Worm (Caenorhabditis elegans) whole organism, L4 larva: ENCODE results near the gene col-40.

Experiments used
- F37D6.2 ChIP-seq: sonication (generic microtip); optimal IDR thresholded peaks from 2 replicates; lab custom pipeline; 2016; ENCODE audit warnings: mild to moderate bottlenecking, missing genetic modification characterization, missing compliant biosample characterization
- F49E8.2 ChIP-seq: sonication (generic microtip); optimal IDR thresholded peaks from 2 replicates; lab custom pipeline; 2016; ENCODE audit warnings: missing compliant biosample characterization, mild to moderate bottlenecking, missing genetic modification characterization, borderline replicate concordance
- Y105C5A.15 ChIP-seq: fragments of 200-800 bp; sonication (Bioruptor generic); IDR thresholded peaks from 2 replicates; pipeline ENCODE4 v1.3.6; 2022; ENCODE audit warnings: missing genetic modification characterization, missing compliant biosample characterization
- aha-1 ChIP-seq: fragments of 150-350 bp; peaks from one replicate; lab custom pipeline; 2014; ENCODE audit warnings: missing biosample characterization, missing genetic modification characterization
- aly-2 ChIP-seq: sonication (generic microtip); optimal IDR thresholded peaks from 2 replicates; lab custom pipeline; 2018; ENCODE audit warnings: missing biosample characterization, missing genetic modification characterization
- ama-1 ChIP-seq: fragments of 150-350 bp; optimal IDR thresholded peaks from 2 replicates; lab custom pipeline; 2014; ENCODE audit warnings: inconsistent platforms, mixed read lengths
- arid-1 ChIP-seq: fragments of 200-800 bp; sonication (Bioruptor generic); conservative IDR thresholded peaks from 2 replicates; pipeline ENCODE4 v1.3.6; 2022; ENCODE audit warnings: missing genetic modification reagents, missing genetic modification characterization, missing compliant biosample characterization
- ceh-20 ChIP-seq: fragments of 200-800 bp; sonication (Bioruptor generic); IDR thresholded peaks from 2 replicates; pipeline ENCODE4 v1.3.6; 2022; ENCODE audit warnings: missing genetic modification reagents, missing genetic modification characterization, missing compliant biosample characterization
- ceh-32 ChIP-seq: sonication (generic microtip); optimal IDR thresholded peaks from 2 replicates; lab custom pipeline; 2016; ENCODE audit warnings: mild to moderate bottlenecking, missing genetic modification characterization, missing compliant biosample characterization; ENCODE audit not compliant: poor library complexity
- daf-16 ChIP-seq, 3 experiments: sonication (generic microtip); optimal IDR thresholded peaks; 2 replicates each; lab custom pipeline; 2016 to 2017; ENCODE audit warnings: missing genetic modification characterization in 3 of 3, missing genetic modification reagents in 3 of 3, mild to moderate bottlenecking in 2 of 3, missing compliant biosample characterization in 2 of 3, missing biosample characterization in 1 of 3, moderate library complexity in 1 of 3
- dmd-9 ChIP-seq: fragments of 200-800 bp; sonication (Bioruptor generic); IDR thresholded peaks from 2 replicates; pipeline ENCODE4 v1.3.6; 2022; ENCODE audit warnings: missing genetic modification reagents, missing genetic modification characterization, missing compliant biosample characterization
- dpl-1 ChIP-seq: fragments of 150-350 bp; optimal IDR thresholded peaks from 2 replicates; lab custom pipeline; 2014; ENCODE audit warnings: missing biosample characterization, missing genetic modification reagents, missing genetic modification characterization
- egl-43 ChIP-seq: fragments of 200-800 bp; sonication (Bioruptor generic); IDR thresholded peaks from 2 replicates; pipeline ENCODE4 v1.3.6; 2022; ENCODE audit warnings: missing genetic modification reagents, missing genetic modification characterization, missing compliant biosample characterization
- gei-8 ChIP-seq: fragments of 200-800 bp; sonication (Bioruptor generic); optimal IDR thresholded peaks from 2 replicates; lab custom pipeline; 2018; ENCODE audit warnings: mild to moderate bottlenecking, missing genetic modification characterization, missing compliant biosample characterization
- hif-1 ChIP-seq, 2 experiments: sonication (generic microtip); optimal IDR thresholded peaks; 2 replicates each; lab custom pipeline; 2016 to 2017; ENCODE audit warnings: missing compliant biosample characterization in 2 of 2, missing genetic modification characterization in 2 of 2, missing genetic modification reagents in 2 of 2, missing genotype in 2 of 2, mild to moderate bottlenecking in 1 of 2
- hlh-30 ChIP-seq: sonication (generic microtip); optimal IDR thresholded peaks from 2 replicates; lab custom pipeline; 2017; ENCODE audit warnings: antibody characterized with exemption, mild to moderate bottlenecking, missing genetic modification characterization, missing compliant biosample characterization; ENCODE audit not compliant: insufficient read depth
- jun-1 ChIP-seq: fragments of 150-350 bp; optimal IDR thresholded peaks from 2 replicates; lab custom pipeline; 2014; ENCODE audit warnings: missing biosample characterization, missing genetic modification reagents, missing genetic modification characterization
- lin-1 ChIP-seq: fragments of 200-800 bp; sonication (Bioruptor generic); IDR thresholded peaks from 2 replicates; pipeline ENCODE4 v1.3.6; 2022; ENCODE audit warnings: missing genetic modification reagents, missing genetic modification characterization, missing compliant biosample characterization
- lin-38 ChIP-seq: fragments of 200-800 bp; sonication (Bioruptor generic); IDR thresholded peaks from 2 replicates; pipeline ENCODE4 v1.3.6; 2022; ENCODE audit warnings: missing genetic modification reagents, missing genetic modification characterization, missing compliant biosample characterization
- lir-3 ChIP-seq: sonication (generic microtip); optimal IDR thresholded peaks from 2 replicates; lab custom pipeline; 2016; ENCODE audit warnings: mild to moderate bottlenecking, missing genetic modification characterization, missing compliant biosample characterization
- mdl-1 ChIP-seq, 2 experiments: fragments of 150-350 bp in 1 of 2; sonication (generic microtip) in 1 of 2; optimal IDR thresholded peaks; 2 replicates each; lab custom pipeline; 2014 to 2017; ENCODE audit warnings: missing biosample characterization in 2 of 2, missing genetic modification characterization in 2 of 2
- mdt-29 ChIP-seq: fragments of 200-800 bp; sonication (Bioruptor generic); IDR thresholded peaks from 2 replicates; pipeline ENCODE4 v1.3.6; 2022; ENCODE audit warnings: missing genetic modification reagents, missing genetic modification characterization, missing compliant biosample characterization
- mes-2 ChIP-seq: sonication (generic microtip); optimal IDR thresholded peaks from 2 replicates; lab custom pipeline; 2016; ENCODE audit warnings: missing genotype, mild to moderate bottlenecking, missing genetic modification characterization, missing compliant biosample characterization; ENCODE audit not compliant: poor library complexity, severe bottlenecking
- nhr-10 ChIP-seq: fragments of 150-350 bp; optimal IDR thresholded peaks from 2 replicates; lab custom pipeline; 2014; ENCODE audit warnings: missing biosample characterization, missing genetic modification characterization
- pqm-1 ChIP-seq: sonication (generic microtip); optimal IDR thresholded peaks from 2 replicates; lab custom pipeline; 2017; ENCODE audit warnings: missing biosample characterization, missing genetic modification characterization
- saeg-2 ChIP-seq: fragments of 200-800 bp; sonication (Bioruptor generic); IDR thresholded peaks from 2 replicates; pipeline ENCODE4 v1.3.6; 2022; ENCODE audit warnings: missing genetic modification reagents, missing genetic modification characterization, missing compliant biosample characterization
- spr-1 ChIP-seq: sonication (generic microtip); optimal IDR thresholded peaks from 2 replicates; lab custom pipeline; 2016; ENCODE audit warnings: mild to moderate bottlenecking, missing genetic modification characterization, missing compliant biosample characterization
- tra-1 ChIP-seq: fragments of 200-800 bp; sonication (Bioruptor generic); IDR thresholded peaks from 2 replicates; pipeline ENCODE4 v1.3.6; 2022; ENCODE audit warnings: missing genetic modification reagents, missing genetic modification characterization, missing compliant biosample characterization
- unc-62 ChIP-seq, 3 experiments: fragments of 150-350 bp in 1 of 3; sonication (generic microtip); optimal IDR thresholded peaks in 2 of 3; peaks in 1 of 3; 1 replicate in 1 of 3; 2 replicates in 2 of 3; lab custom pipeline; 2014 to 2017; ENCODE audit warnings: missing biosample characterization in 3 of 3, missing genetic modification characterization in 3 of 3, missing genetic modification reagents in 3 of 3, missing genotype in 1 of 3
- vab-7 ChIP-seq: fragments of 200-800 bp; sonication (Bioruptor generic); IDR thresholded peaks from 2 replicates; pipeline ENCODE4 v1.3.6; 2022; ENCODE audit warnings: missing genetic modification reagents, missing genetic modification characterization, missing compliant biosample characterization
- zag-1 ChIP-seq: fragments of 150-350 bp; optimal IDR thresholded peaks from 2 replicates; lab custom pipeline; 2014; ENCODE audit warnings: missing biosample characterization, missing genetic modification characterization
- zfp-3 ChIP-seq: fragments of 200-800 bp; sonication (Bioruptor generic); conservative IDR thresholded peaks from 2 replicates; pipeline ENCODE4 v1.3.6; 2022; ENCODE audit warnings: missing genetic modification reagents, missing genetic modification characterization, missing compliant biosample characterization

col-40 gene

DNA sequence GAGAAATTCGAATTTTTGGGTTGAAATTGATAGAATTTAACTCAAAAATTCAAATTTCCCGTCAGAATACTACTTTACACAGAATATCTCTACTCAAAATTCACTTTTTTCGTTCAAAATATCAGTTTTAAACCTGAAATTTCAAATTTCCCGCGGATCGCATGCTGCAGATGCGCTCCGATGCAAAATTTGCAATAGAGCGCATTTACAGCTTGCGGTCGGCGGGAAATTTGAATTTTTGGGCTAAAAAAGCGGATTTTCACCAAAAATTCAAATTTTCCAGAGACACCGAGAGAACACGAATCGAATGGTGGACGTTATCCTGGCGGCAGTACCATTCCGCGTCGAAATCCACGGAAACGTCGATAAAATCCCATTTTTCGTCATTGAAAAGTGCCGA lies 18.0 kb upstream of the col-40 start:
- TF ChIP-seq ama-1 (lab: Kevin White, UChicago) (no peak), lin-38 (GFP tag; lab: Robert Waterston, UW) (peak; percentile 65)

DNA sequence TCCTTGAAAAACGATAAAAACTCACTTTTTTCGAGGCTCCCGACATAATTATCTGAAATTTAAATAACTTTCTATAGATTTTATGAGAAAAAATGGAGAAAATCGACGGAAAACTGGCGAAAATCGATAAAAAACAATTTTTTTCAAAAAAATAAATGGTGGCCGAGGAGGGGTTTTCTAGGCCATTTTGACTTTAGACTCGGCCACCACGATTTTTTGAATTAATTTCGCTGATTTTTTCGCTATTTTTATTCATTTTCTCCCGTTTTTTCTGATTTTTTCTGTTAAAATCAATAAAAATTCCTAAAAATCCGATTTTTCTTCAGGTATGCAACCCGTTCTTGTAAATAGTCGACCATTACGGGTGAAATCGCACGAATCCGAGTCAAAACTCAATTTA lies 16.4 kb upstream of the col-40 start, which contains the start of the genes sut-1 and eri-3:
Gene sut-1, minus strand, starts transcription at position 58 of the 400 bp plus-strand sequence.
Gene eri-3, plus strand, starts transcription at position 327 of the 400 bp plus-strand sequence.
- TF ChIP-seq mes-2 (tag; lab: Kevin White, UChicago) (peak; percentile 68), F49E8.2 (tag; lab: Kevin White, UChicago) (no peak)
- TF ChIP-seq, all 104 proteins: peak for 1

DNA sequence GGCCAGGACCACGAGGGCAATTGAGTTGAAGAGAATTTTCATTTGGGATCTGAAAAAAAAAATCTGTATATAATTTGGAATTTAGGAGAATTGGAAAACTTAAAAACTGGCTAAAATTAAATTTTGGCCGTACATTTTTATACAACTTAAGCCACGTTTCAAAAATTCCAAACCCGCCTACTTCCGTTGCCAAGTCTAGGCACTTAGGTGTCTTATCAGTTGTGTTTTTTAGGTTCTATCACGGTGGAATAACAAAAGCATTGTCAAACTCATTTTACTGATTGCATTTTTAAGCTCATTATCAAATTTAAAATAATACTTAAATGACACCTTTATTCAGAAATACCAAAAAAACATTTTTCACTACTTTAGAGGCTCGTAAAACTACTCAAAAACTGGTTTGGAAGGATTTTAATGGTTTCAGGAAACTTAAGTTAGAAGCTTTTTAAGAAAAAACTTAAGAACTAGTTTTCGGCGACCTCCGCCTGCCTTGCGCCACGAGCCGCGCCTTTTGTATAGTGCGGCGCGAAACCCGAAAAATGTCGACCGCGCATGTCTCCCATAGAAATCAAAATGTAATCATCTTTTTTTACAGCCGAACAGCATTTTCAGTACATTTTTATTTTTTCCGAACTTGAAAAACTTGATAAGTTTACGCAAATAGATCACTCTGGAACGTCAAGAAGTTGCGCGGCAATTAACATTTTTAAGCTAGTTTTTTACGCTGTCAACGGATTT lies 11.4 kb upstream of the col-40 start, which contains the start of gene lips-13:
Gene lips-13, minus strand, starts transcription at position 51 of the 738 bp plus-strand sequence.
- no peak for TF ChIP-seq unc-62 (GFP tag; optimal IDR thresholded peaks at IDR 0.05 in 1 of 2; lab: Kevin White, UChicago)
- TF ChIP-seq unc-62 (tag; optimal IDR thresholded peaks at IDR 0.05; lab: Kevin White, UChicago), result no peak
- TF ChIP-seq mes-2 (tag; lab: Kevin White, UChicago), result no peak
- no peak for TF ChIP-seq ceh-32 (tag; lab: Kevin White, UChicago)
- TF ChIP-seq mdt-29, result no peak
- TF ChIP-seq jun-1 (tag; lab: Kevin White, UChicago), result no peak
- TF ChIP-seq lir-3, result no peak
- TF ChIP-seq tra-1, result no peak
- TF ChIP-seq gei-8, result no peak

DNA sequence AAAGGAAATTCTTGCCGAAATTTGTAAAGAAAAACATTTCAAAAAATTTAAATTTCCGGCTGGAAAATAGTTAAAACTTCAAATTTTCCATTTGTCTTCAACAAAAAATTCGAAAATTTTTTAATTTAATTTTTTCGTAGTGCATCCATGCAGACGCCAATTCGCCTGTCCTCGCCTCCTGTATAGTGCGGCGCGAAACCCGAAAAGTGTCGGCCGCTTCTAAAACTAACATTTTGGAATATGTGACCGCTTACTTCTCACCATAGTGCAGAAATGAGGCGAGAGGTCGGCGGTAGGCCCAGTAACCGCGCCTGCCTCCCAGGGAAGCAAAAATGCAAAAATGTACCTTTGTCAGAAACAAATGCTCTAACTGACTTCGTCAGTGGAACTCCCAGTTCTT lies 9.8 kb upstream of the col-40 start:
- TF ChIP-seq hlh-30, result no peak
- TF ChIP-seq aha-1, result peak; percentile 56

DNA sequence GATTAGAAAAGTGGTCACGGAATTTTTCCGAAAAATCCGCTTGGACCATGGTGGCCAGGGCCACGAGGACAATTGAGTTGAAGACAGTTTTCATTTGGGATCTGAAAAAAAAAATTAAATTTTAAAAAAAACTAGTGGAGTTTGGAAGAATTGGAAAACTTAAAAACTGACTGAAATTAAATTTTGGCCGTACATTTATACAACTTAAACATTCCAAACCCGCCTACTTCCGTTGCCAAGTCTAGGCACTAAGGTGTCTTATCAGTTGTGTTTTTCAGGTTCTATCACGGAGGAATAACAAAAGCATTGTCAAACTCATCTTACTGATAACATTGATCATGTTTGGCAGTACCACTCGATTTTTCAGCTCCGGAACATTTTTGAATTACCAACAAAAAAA lies 7.4 kb upstream of the col-40 start, which contains the start of gene lips-12:
Gene lips-12, minus strand, starts transcription at position 101 of the 400 bp plus-strand sequence.
- TF ChIP-seq saeg-2 (GFP tag; lab: Robert Waterston, UW) (no peak), lin-1 (GFP tag; lab: Robert Waterston, UW) (no peak), pqm-1 (tag; lab: Kevin White, UChicago) (no peak), arid-1 (GFP tag; lab: Robert Waterston, UW) (no peak), lin-38 (GFP tag; lab: Robert Waterston, UW) (no peak), ceh-20 (no peak), egl-43 (GFP tag; lab: Robert Waterston, UW) (no peak), zag-1 (tag; lab: Kevin White, UChicago) (no peak), daf-16 (GFP tag; optimal IDR thresholded peaks at IDR 0.05; lab: Kevin White, UChicago) (no peak), daf-16 (tag; optimal IDR thresholded peaks at IDR 0.05; lab: Kevin White, UChicago) (no peak), nhr-10 (no peak), dpl-1 (no peak), mes-2 (tag; lab: Kevin White, UChicago) (no peak), aly-2 (tag; lab: Kevin White, UChicago) (no peak)

DNA sequence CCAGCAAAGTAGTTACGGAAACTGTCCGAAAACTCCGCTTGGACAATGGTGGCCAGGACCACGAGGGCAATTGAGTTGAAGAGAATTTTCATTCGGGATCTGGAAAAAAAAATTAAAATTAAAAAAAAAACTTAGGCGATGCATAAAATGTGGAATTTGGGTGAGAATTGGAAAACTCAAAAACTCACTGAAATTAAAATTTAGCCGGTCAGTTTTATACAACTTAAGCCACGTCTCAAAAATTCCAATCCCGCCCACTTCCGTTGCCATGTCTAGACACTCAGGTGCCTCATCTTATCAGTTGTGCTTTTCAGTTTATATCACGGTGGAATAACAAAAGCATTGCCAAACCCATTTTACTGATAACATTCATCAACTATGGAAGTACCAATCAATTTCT lies 4.1 kb upstream of the col-40 start, which contains the start of gene lips-11:
Gene lips-11, minus strand, starts transcription at position 101 of the 400 bp plus-strand sequence.
- no peak for TF ChIP-seq vab-7 (GFP tag; lab: Robert Waterston, UW)
- no peak for TF ChIP-seq Y105C5A.15 (GFP tag; lab: Robert Waterston, UW)
- no peak for TF ChIP-seq F37D6.2
- TF ChIP-seq spr-1 (tag; lab: Kevin White, UChicago), result no peak
- TF ChIP-seq dmd-9 (GFP tag; lab: Robert Waterston, UW), result no peak
- no peak for TF ChIP-seq mdl-1 (tag; optimal IDR thresholded peaks at IDR 0.05; lab: Kevin White, UChicago)
- no peak for TF ChIP-seq nhr-10
- TF ChIP-seq zfp-3, result no peak
- TF ChIP-seq hif-1 (tag; optimal IDR thresholded peaks at IDR 0.05; lab: Kevin White, UChicago), result no peak
- no peak for TF ChIP-seq lir-3
- TF ChIP-seq, all 104 proteins: peak for 0
